Worm (Caenorhabditis elegans) whole organism, late embryonic: ENCODE data around the gene lgc-46.

Source experiments
- C38D4.7 ChIP-seq: fragments of 200-800 bp; sonication (Bioruptor generic); optimal IDR thresholded peaks from 2 replicates; lab custom pipeline; 2018; ENCODE audit warnings: mild to moderate bottlenecking, missing genetic modification characterization, moderate library complexity, missing compliant biosample characterization
- F13H6.1 ChIP-seq: sonication (generic microtip); optimal IDR thresholded peaks from 2 replicates; lab custom pipeline; 2016; ENCODE audit warnings: missing genetic modification characterization, missing compliant biosample characterization
- K02D7.2 ChIP-seq: sonication (generic microtip); optimal IDR thresholded peaks from 2 replicates; lab custom pipeline; 2017; ENCODE audit warnings: mild to moderate bottlenecking, missing genetic modification characterization, missing compliant biosample characterization
- T23F11.4 ChIP-seq: fragments of 200-800 bp; sonication (Bioruptor generic); optimal IDR thresholded peaks from 2 replicates; lab custom pipeline; 2018; ENCODE audit warnings: mild to moderate bottlenecking, missing genetic modification characterization, missing compliant biosample characterization
- Y22D7AL.16 ChIP-seq: sonication (generic microtip); optimal IDR thresholded peaks from 2 replicates; lab custom pipeline; 2016; ENCODE audit warnings: missing genetic modification characterization, missing compliant biosample characterization
- ahr-1 ChIP-seq: sonication (generic microtip); optimal IDR thresholded peaks from 2 replicates; lab custom pipeline; 2016; ENCODE audit warnings: missing genetic modification characterization, missing compliant biosample characterization
- ceh-14 ChIP-seq: sonication (generic microtip); optimal IDR thresholded peaks from 2 replicates; lab custom pipeline; 2016; ENCODE audit warnings: missing genotype, missing genetic modification characterization, missing compliant biosample characterization
- ceh-18 ChIP-seq: sonication (generic microtip); optimal IDR thresholded peaks from 2 replicates; lab custom pipeline; 2016; ENCODE audit warnings: missing genetic modification characterization, missing compliant biosample characterization
- ceh-19 ChIP-seq: fragments of 200-800 bp; sonication (Bioruptor generic); optimal IDR thresholded peaks from 2 replicates; lab custom pipeline; 2018; ENCODE audit warnings: mild to moderate bottlenecking, missing genetic modification characterization, missing compliant biosample characterization
- ceh-22 ChIP-seq: sonication (generic microtip); optimal IDR thresholded peaks from 2 replicates; lab custom pipeline; 2017; ENCODE audit warnings: missing biosample characterization, missing genetic modification characterization
- ceh-30 ChIP-seq: fragments of 150-350 bp; optimal IDR thresholded peaks from 2 replicates; lab custom pipeline; 2014; ENCODE audit warnings: missing biosample characterization, missing genetic modification characterization
- ceh-31 ChIP-seq: sonication (generic microtip); optimal IDR thresholded peaks from 2 replicates; lab custom pipeline; 2016; ENCODE audit warnings: missing genetic modification characterization, missing compliant biosample characterization
- ceh-34 ChIP-seq: sonication (generic microtip); optimal IDR thresholded peaks from 2 replicates; lab custom pipeline; 2016; ENCODE audit warnings: mild to moderate bottlenecking, missing genetic modification characterization, missing compliant biosample characterization
- ceh-48 ChIP-seq: sonication (generic microtip); optimal IDR thresholded peaks from 2 replicates; lab custom pipeline; 2016; ENCODE audit warnings: missing genetic modification characterization, inconsistent platforms, missing compliant biosample characterization
- che-1 ChIP-seq: sonication (generic microtip); optimal IDR thresholded peaks from 2 replicates; lab custom pipeline; 2016; ENCODE audit warnings: mild to moderate bottlenecking, missing genetic modification characterization, missing compliant biosample characterization
- dve-1 ChIP-seq: sonication (generic microtip); optimal IDR thresholded peaks from 2 replicates; lab custom pipeline; 2017; ENCODE audit warnings: antibody characterized with exemption, mild to moderate bottlenecking, missing genetic modification characterization, missing compliant biosample characterization
- elt-2 ChIP-seq: sonication (generic microtip); optimal IDR thresholded peaks from 2 replicates; lab custom pipeline; 2016; ENCODE audit warnings: missing genetic modification reagents, missing genetic modification characterization, missing compliant biosample characterization
- elt-4 ChIP-seq: sonication (generic microtip); optimal IDR thresholded peaks from 2 replicates; lab custom pipeline; 2016; ENCODE audit warnings: missing genetic modification characterization, missing compliant biosample characterization
- ets-4 ChIP-seq: sonication (generic microtip); optimal IDR thresholded peaks from 2 replicates; lab custom pipeline; 2016; ENCODE audit warnings: missing genetic modification characterization, missing compliant biosample characterization
- eyg-1 ChIP-seq: sonication (generic microtip); optimal IDR thresholded peaks from 2 replicates; lab custom pipeline; 2016; ENCODE audit warnings: missing genotype, missing genetic modification characterization, missing compliant biosample characterization
- fax-1 ChIP-seq: sonication (generic microtip); optimal IDR thresholded peaks from 2 replicates; lab custom pipeline; 2016; ENCODE audit warnings: missing genotype, missing genetic modification characterization, missing compliant biosample characterization
- fkh-10 ChIP-seq: fragments of 150-350 bp; optimal IDR thresholded peaks from 2 replicates; lab custom pipeline; 2014; ENCODE audit warnings: missing biosample characterization, missing genetic modification reagents, missing genetic modification characterization
- fkh-6 ChIP-seq: sonication (generic microtip); optimal IDR thresholded peaks from 2 replicates; lab custom pipeline; 2016; ENCODE audit warnings: missing genetic modification characterization, missing compliant biosample characterization
- gmeb-2 ChIP-seq: sonication (generic microtip); optimal IDR thresholded peaks from 2 replicates; lab custom pipeline; 2016; ENCODE audit warnings: missing genetic modification characterization, inconsistent platforms, missing compliant biosample characterization
- hlh-13 ChIP-seq: fragments of 200-800 bp; sonication (Bioruptor generic); optimal IDR thresholded peaks from 2 replicates; lab custom pipeline; 2018; ENCODE audit warnings: mild to moderate bottlenecking, missing genetic modification characterization, missing compliant biosample characterization
- hlh-30 ChIP-seq: sonication (generic microtip); optimal IDR thresholded peaks from 2 replicates; lab custom pipeline; 2017; ENCODE audit warnings: antibody characterized with exemption, missing genetic modification characterization, missing compliant biosample characterization; ENCODE audit not compliant: insufficient read depth
- hlh-6 ChIP-seq: sonication (generic microtip); optimal IDR thresholded peaks from 2 replicates; lab custom pipeline; 2016; ENCODE audit warnings: missing genotype, missing genetic modification characterization, missing compliant biosample characterization
- madf-2 ChIP-seq: sonication (generic microtip); optimal IDR thresholded peaks from 2 replicates; lab custom pipeline; 2017; ENCODE audit warnings: missing genetic modification characterization, missing compliant biosample characterization
- mec-3 ChIP-seq: sonication (generic microtip); optimal IDR thresholded peaks from 2 replicates; lab custom pipeline; 2016; ENCODE audit warnings: borderline replicate concordance, missing genetic modification characterization, missing compliant biosample characterization
- nfya-1 ChIP-seq: sonication (generic microtip); optimal IDR thresholded peaks from 2 replicates; lab custom pipeline; 2017; ENCODE audit warnings: missing genetic modification characterization, mild to moderate bottlenecking, missing compliant biosample characterization, antibody characterized with exemption, moderate library complexity
- nhr-232 ChIP-seq: sonication (generic microtip); optimal IDR thresholded peaks from 2 replicates; lab custom pipeline; 2016; ENCODE audit warnings: missing genetic modification characterization, missing compliant biosample characterization
- pax-1 ChIP-seq: fragments of 150-350 bp; optimal IDR thresholded peaks from 2 replicates; lab custom pipeline; 2014; ENCODE audit warnings: missing biosample characterization, missing genetic modification characterization
- pha-4 ChIP-seq: fragments of 150-350 bp; optimal IDR thresholded peaks from 2 replicates; lab custom pipeline; 2018; ENCODE audit warnings: missing biosample characterization, missing genetic modification reagents, missing genetic modification characterization
- pqm-1 ChIP-seq: sonication (generic microtip); optimal IDR thresholded peaks from 2 replicates; lab custom pipeline; 2016; ENCODE audit warnings: missing genetic modification characterization, missing compliant biosample characterization
- rnt-1 ChIP-seq: sonication (generic microtip); optimal IDR thresholded peaks from 2 replicates; lab custom pipeline; 2016; ENCODE audit warnings: missing genetic modification characterization, missing compliant biosample characterization
- sdc-2 ChIP-seq: sonication (generic microtip); optimal IDR thresholded peaks from 2 replicates; lab custom pipeline; 2016; ENCODE audit warnings: missing genotype, missing genetic modification characterization, missing compliant biosample characterization
- sox-4 ChIP-seq: sonication (generic microtip); optimal IDR thresholded peaks from 2 replicates; lab custom pipeline; 2017; ENCODE audit warnings: mild to moderate bottlenecking, missing genetic modification characterization, inconsistent platforms, missing compliant biosample characterization
- tbx-2 ChIP-seq: sonication (generic microtip); optimal IDR thresholded peaks from 2 replicates; lab custom pipeline; 2016; ENCODE audit warnings: missing genetic modification characterization, missing compliant biosample characterization
- tbx-7 ChIP-seq: sonication (generic microtip); optimal IDR thresholded peaks from 2 replicates; lab custom pipeline; 2016; ENCODE audit warnings: missing genotype, missing genetic modification characterization, missing compliant biosample characterization
- ttx-3 ChIP-seq: sonication (generic microtip); optimal IDR thresholded peaks from 2 replicates; lab custom pipeline; 2016; ENCODE audit warnings: missing genetic modification reagents, missing genetic modification characterization, missing compliant biosample characterization
- unc-3 ChIP-seq, 2 experiments: fragments of 200-800 bp in 1 of 2; sonication (Bioruptor generic) in 1 of 2; sonication (generic microtip) in 1 of 2; conservative IDR thresholded peaks in 1 of 2; optimal IDR thresholded peaks in 1 of 2; 2 replicates each; pipeline versions ENCODE4 v1.3.6 to Lab custom; 2016 to 2022; ENCODE audit warnings: missing compliant biosample characterization in 2 of 2, missing genetic modification characterization in 2 of 2, missing genetic modification reagents in 1 of 2
- unc-42 ChIP-seq: sonication (generic microtip); optimal IDR thresholded peaks from 2 replicates; lab custom pipeline; 2016; ENCODE audit warnings: missing genotype, missing genetic modification characterization, missing compliant biosample characterization
- unc-55 ChIP-seq: sonication (generic microtip); optimal IDR thresholded peaks from 2 replicates; lab custom pipeline; 2017; ENCODE audit warnings: missing biosample characterization, missing genetic modification reagents, missing genetic modification characterization
- unc-86 ChIP-seq: sonication (generic microtip); optimal IDR thresholded peaks from 2 replicates; lab custom pipeline; 2016; ENCODE audit warnings: missing genetic modification characterization, missing compliant biosample characterization
- zip-5 ChIP-seq: sonication (generic microtip); optimal IDR thresholded peaks from 2 replicates; lab custom pipeline; 2016; ENCODE audit warnings: missing genetic modification characterization, missing compliant biosample characterization
- ztf-16 ChIP-seq: sonication (generic microtip); optimal IDR thresholded peaks from 2 replicates; lab custom pipeline; 2017; ENCODE audit warnings: missing genetic modification characterization, missing compliant biosample characterization

lgc-46 gene

DNA sequence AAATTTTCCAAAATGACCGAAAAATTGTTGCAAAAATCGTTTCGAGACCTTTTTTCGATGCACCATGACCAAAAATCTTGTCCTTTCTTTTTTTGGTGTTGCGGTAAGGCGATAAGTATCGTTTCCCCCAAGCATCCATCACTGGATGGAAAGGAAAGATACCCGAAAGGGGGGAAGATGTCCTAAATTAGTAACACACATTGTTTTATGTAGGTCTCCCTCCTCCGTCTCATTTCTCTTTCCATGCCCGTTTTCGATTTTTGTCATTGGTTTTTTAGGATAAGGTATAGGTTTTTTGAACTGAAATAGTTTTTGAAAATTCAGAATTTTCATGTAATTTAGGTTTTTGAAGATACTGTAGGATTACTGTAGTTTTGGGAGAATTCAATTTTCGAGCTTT, 13.6 kb upstream of the lgc-46 start:
- TF ChIP-seq pax-1 (tag; lab: Kevin White, UChicago), result no peak
- TF ChIP-seq ceh-31 (tag; lab: Kevin White, UChicago), result no peak
- TF ChIP-seq tbx-7 (tag; lab: Kevin White, UChicago), result no peak
- TF ChIP-seq ceh-19, result no peak
- no peak for TF ChIP-seq fkh-6 (tag; lab: Kevin White, UChicago)
- no peak for TF ChIP-seq unc-55 (GFP tag; lab: Kevin White, UChicago)
- no peak for TF ChIP-seq sdc-2 (tag; lab: Kevin White, UChicago)
- no peak for TF ChIP-seq F13H6.1 (tag; lab: Kevin White, UChicago)

DNA sequence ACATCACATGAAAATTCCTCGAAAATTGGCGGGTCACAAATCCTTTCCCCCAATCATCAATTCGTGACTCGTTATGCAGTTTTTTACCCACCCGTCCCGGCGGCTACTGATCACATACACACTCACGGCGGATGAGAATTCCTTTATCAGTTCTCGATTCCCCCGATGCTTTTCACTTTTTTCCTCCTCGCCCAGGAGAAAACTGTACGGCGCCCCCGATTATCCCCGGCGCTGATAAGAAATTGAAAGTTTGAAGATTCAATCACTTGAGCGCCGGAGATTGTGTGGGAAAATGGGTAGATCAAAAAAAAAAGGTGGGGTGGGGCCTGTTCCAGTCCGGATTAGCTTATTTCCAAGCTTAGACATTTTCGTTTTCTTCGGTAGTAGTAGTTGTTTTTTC, 12.0 kb upstream of the lgc-46 start:
- TF ChIP-seq mec-3 (tag; lab: Kevin White, UChicago) (no peak), ceh-19 (no peak)

DNA sequence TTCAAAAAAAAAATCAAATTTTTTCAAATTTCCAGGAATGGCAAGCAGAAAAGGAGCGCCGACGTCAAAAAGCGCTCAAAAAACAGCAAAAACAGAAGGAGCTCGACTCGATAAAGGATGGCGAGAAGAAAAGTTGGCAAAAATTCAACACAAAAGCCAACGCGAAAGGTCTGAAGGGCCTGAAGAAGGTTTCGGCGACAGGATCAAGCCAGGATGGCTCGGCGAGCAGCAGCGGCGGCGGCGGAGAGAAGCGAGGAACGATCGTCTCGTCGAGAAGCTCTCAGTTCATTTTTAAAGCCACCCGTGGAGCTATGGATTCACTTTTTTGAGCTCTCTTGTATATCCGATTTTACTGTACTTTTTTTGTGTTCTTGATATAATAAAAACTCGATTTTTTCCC, 9.0 kb upstream of the lgc-46 start:
- no peak for TF ChIP-seq unc-3 (GFP tag; conservative IDR thresholded peaks at IDR 0.05; lab: Robert Waterston, UW)
- no peak for TF ChIP-seq unc-3 (tag; optimal IDR thresholded peaks at IDR 0.05; lab: Kevin White, UChicago)
- TF ChIP-seq unc-86, result no peak
- TF ChIP-seq zip-5 (tag; lab: Kevin White, UChicago), result no peak
- no peak for TF ChIP-seq fkh-10 (GFP tag; lab: Kevin White, UChicago)
- TF ChIP-seq hlh-30 (tag; lab: Kevin White, UChicago), result no peak

- TF ChIP-seq sdc-2 (tag; lab: Kevin White, UChicago), result peak; percentile 33
- TF ChIP-seq ets-4 (tag; lab: Kevin White, UChicago), result peak; percentile 16
- TF ChIP-seq rnt-1 (tag; lab: Kevin White, UChicago), result no peak
- TF ChIP-seq gmeb-2 (tag; lab: Kevin White, UChicago), result peak; percentile 51
- peak; percentile 57 for TF ChIP-seq unc-86
- no peak for TF ChIP-seq pqm-1 (tag; lab: Kevin White, UChicago)
- peak; percentile 38 for TF ChIP-seq che-1
- TF ChIP-seq ceh-14, result no peak
- peak; percentile 9 for TF ChIP-seq madf-2
- no peak for TF ChIP-seq fkh-10 (GFP tag; lab: Kevin White, UChicago)
- no peak for TF ChIP-seq ceh-22 (tag; lab: Kevin White, UChicago)
- TF ChIP-seq ahr-1 (tag; lab: Kevin White, UChicago), result no peak
- TF ChIP-seq ceh-18 (tag; lab: Kevin White, UChicago), result peak; percentile 36
- no peak for TF ChIP-seq Y22D7AL.16 (tag; lab: Kevin White, UChicago)
- TF ChIP-seq hlh-13 (GFP tag; lab: Kevin White, UChicago), result peak; percentile 3
- peak; percentile 16 for TF ChIP-seq ceh-34 (tag; lab: Kevin White, UChicago)
- no peak for TF ChIP-seq hlh-6 (tag; lab: Kevin White, UChicago)
- peak; percentile 25 for TF ChIP-seq C38D4.7
- TF ChIP-seq unc-42 (tag; lab: Kevin White, UChicago), result peak; percentile 41
- peak; percentile 17 for TF ChIP-seq fax-1 (tag; lab: Kevin White, UChicago)
- peak; percentile 58 for TF ChIP-seq nfya-1 (tag; lab: Kevin White, UChicago)
- TF ChIP-seq elt-2 (tag; lab: Kevin White, UChicago), result peak; percentile 56
- TF ChIP-seq pha-4 (tag; lab: Kevin White, UChicago), result no peak
- peak; percentile 3 for TF ChIP-seq T23F11.4 (GFP tag; lab: Kevin White, UChicago)
- 0 out of 2 replicates have a peak, but pooled peaks have one; percentile 48 for TF ChIP-seq unc-3 (GFP tag; conservative IDR thresholded peaks at IDR 0.05; lab: Robert Waterston, UW)
- TF ChIP-seq unc-3 (tag; optimal IDR thresholded peaks at IDR 0.05; lab: Kevin White, UChicago), result peak; percentile 21
- TF ChIP-seq ceh-48, result peak; percentile 71
- no peak for TF ChIP-seq K02D7.2 (tag; lab: Kevin White, UChicago)
- peak; percentile 4 for TF ChIP-seq nhr-232 (tag; lab: Kevin White, UChicago)
- TF ChIP-seq ztf-16 (tag; lab: Kevin White, UChicago), result peak; percentile 49
- peak; percentile 68 for TF ChIP-seq tbx-2 (tag; lab: Kevin White, UChicago)
- TF ChIP-seq elt-4 (tag; lab: Kevin White, UChicago), result no peak
- TF ChIP-seq eyg-1 (tag; lab: Kevin White, UChicago), result no peak
- TF ChIP-seq ttx-3 (tag; lab: Kevin White, UChicago), result peak; percentile 47
- TF ChIP-seq ceh-30 (tag; lab: Kevin White, UChicago), result peak; percentile 54
- TF ChIP-seq dve-1 (tag; lab: Kevin White, UChicago), result peak; percentile 55
- peak; percentile 70 for TF ChIP-seq sox-4 (tag; lab: Kevin White, UChicago)
- TF ChIP-seq hlh-30 (tag; lab: Kevin White, UChicago), result no peak
- TF ChIP-seq tbx-7 (tag; lab: Kevin White, UChicago), result no peak
Measured at ce11 chrIII:1142798-1143197, 7.0 kb upstream of the lgc-46 start, which contains the start of gene smr-1. Gene smr-1, plus strand, starts transcription at chrIII:1143172.
